Worm (Caenorhabditis elegans): ENCODE measurements around the gene lat-2.

lat-2 gene

DNA sequence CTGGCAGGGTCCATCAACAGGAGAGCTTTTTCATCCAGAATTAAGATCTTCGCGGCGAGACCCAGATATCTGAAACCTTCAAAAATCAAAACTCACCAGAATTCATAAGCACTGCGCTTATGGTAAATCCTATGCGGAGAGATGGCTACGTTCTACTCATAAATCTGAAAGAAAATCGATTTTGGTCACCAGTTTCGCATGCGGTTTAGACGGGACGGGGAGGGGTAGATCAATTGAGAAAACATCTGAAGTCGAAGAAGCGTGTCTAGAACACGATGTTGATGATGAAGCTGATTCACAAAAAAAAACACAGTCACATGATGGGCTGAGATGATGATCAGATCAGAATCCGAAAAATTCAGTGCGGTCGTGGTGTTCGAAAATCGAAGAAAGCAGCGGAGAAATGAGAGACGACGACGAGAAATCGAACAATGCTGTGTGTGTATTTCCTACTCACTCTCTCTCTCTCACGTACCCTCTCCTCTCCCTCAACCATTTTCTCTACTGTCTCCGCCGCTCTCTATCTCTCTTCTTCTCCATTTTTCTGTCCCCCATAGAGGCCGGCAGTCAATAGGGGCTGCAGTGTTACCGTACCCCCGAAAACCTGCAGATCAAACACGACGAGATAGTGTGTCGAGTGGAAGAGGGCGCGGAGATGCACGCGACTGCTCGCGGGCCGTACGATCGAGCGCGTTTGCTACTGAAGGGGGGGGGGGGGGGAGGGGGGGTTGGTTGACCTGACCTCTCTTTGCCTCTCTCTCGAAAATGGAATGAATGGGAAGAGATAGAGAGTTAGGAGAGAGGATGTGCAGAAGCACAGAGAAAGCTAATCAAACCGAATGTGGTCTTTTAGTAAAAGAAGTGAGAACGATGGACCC is 17.7 kb downstream of the lat-2 start, which contains the start of gene ntl-2 (continued):
- TF ChIP-seq snpc-4 (GFP tag; optimal IDR thresholded peaks at IDR 0.05): peak; percentile 34
- TF ChIP-seq snpc-4 (tag; optimal IDR thresholded peaks at IDR 0.05): peak in 3 of 4 experiments; percentile 29 to 76 (median 69)
- 0 out of 2 replicates have a peak, but pooled peaks have one; percentile 5 for TF ChIP-seq Y53F4B.3 (GFP tag; IDR thresholded peaks at IDR 0.05)
- TF ChIP-seq lin-26 (GFP tag; IDR thresholded peaks at IDR 0.05): peak; percentile 48; the same call in 1 of the 2 replicates
- TF ChIP-seq F39B2.1 (GFP tag; IDR thresholded peaks at IDR 0.05): no peak
- TF ChIP-seq madf-3 (GFP tag; IDR thresholded peaks at IDR 0.05): no peak
- TF ChIP-seq dpl-1 (GFP tag; optimal IDR thresholded peaks at IDR 0.05): peak; percentile 18
- 0 out of 2 replicates have a peak, but pooled peaks have one; percentile 10 for TF ChIP-seq D2030.7 (GFP tag; IDR thresholded peaks at IDR 0.05)
- peak; percentile 94 for TF ChIP-seq ekl-4 (GFP tag; IDR thresholded peaks at IDR 0.05)
- no peak for TF ChIP-seq ztf-28 (GFP tag; IDR thresholded peaks at IDR 0.05)
- TF ChIP-seq cebp-2 (GFP tag; IDR thresholded peaks at IDR 0.05): 0 out of 2 replicates have a peak, but pooled peaks have one; percentile 40
- TF ChIP-seq egl-18 (GFP tag; IDR thresholded peaks at IDR 0.05): peak; percentile 82; the same call in 1 of the 2 replicates
- peak; percentile 81 for TF ChIP-seq C06A6.2 (GFP tag; conservative IDR thresholded peaks at IDR 0.05)
- TF ChIP-seq madf-10 (tag; optimal IDR thresholded peaks at IDR 0.05): peak; percentile 75
- TF ChIP-seq lsy-27 (tag; optimal IDR thresholded peaks at IDR 0.05; ENCODE audit: borderline replicate concordance, insufficient read depth): no peak
- TF ChIP-seq ztf-22 (GFP tag; optimal IDR thresholded peaks at IDR 0.05): peak; percentile 73
- peak; percentile 82 for TF ChIP-seq F57A8.1 (GFP tag; optimal IDR thresholded peaks at IDR 0.05)
- peak; percentile 91 for TF ChIP-seq hmg-1.2 (GFP tag; IDR thresholded peaks at IDR 0.05)
- TF ChIP-seq xnd-1 (tag; optimal IDR thresholded peaks at IDR 0.05): no peak
- peak; percentile 65 for TF ChIP-seq F23B12.7 (tag; optimal IDR thresholded peaks at IDR 0.05; ENCODE audit: insufficient read depth)
- no peak for TF ChIP-seq nhr-27 (tag; optimal IDR thresholded peaks at IDR 0.05)
- peak; percentile 99 for TF ChIP-seq attf-5 (GFP tag; optimal IDR thresholded peaks at IDR 0.05)
- peak; percentile 94 for TF ChIP-seq nhr-80 (tag; optimal IDR thresholded peaks at IDR 0.05)
- no peak for TF ChIP-seq dpff-1 (tag; optimal IDR thresholded peaks at IDR 0.05)
- TF ChIP-seq lir-1 (GFP tag; conservative IDR thresholded peaks at IDR 0.05): peak; percentile 74
- peak; percentile 86; the same call in 1 of the 2 replicates for TF ChIP-seq Y56A3A.18 (GFP tag; IDR thresholded peaks at IDR 0.05)
- peak; percentile 97 for TF ChIP-seq nfyb-1 (GFP tag; IDR thresholded peaks at IDR 0.05)
- TF ChIP-seq egl-44 (GFP tag; IDR thresholded peaks at IDR 0.05): no peak; the same call in 1 of the 2 replicates
- TF ChIP-seq mcd-1 (GFP tag; IDR thresholded peaks at IDR 0.05): peak; percentile 97
- TF ChIP-seq ceh-79 (tag; optimal IDR thresholded peaks at IDR 0.05): peak; percentile 41
- TF ChIP-seq T26A5.8 (tag; optimal IDR thresholded peaks at IDR 0.05): no peak
- TF ChIP-seq F57C9.4 (tag; optimal IDR thresholded peaks at IDR 0.05): peak; percentile 56
- TF ChIP-seq sdz-38 (tag; optimal IDR thresholded peaks at IDR 0.05): no peak
- TF ChIP-seq ZK185.1 (tag; optimal IDR thresholded peaks at IDR 0.05; ENCODE audit: poor library complexity, severe bottlenecking): peak; percentile 87
- no peak for TF ChIP-seq snpc-1.3 (tag; optimal IDR thresholded peaks at IDR 0.05; ENCODE audit: insufficient read depth)
- TF ChIP-seq ztf-3 (GFP tag; optimal IDR thresholded peaks at IDR 0.05): peak; percentile 87
- TF ChIP-seq ceh-58 (GFP tag; IDR thresholded peaks at IDR 0.05): no peak
- no peak for TF ChIP-seq nhr-179 (tag; optimal IDR thresholded peaks at IDR 0.05)
- TF ChIP-seq pbrm-1 (GFP tag; IDR thresholded peaks at IDR 0.05): peak; percentile 91
- no peak for TF ChIP-seq F10E7.11 (tag; optimal IDR thresholded peaks at IDR 0.05)
- TF ChIP-seq F55B11.4 (tag; optimal IDR thresholded peaks at IDR 0.05; ENCODE audit: borderline replicate concordance, insufficient read depth): no peak
- peak; percentile 88 for TF ChIP-seq rcor-1 (GFP tag; IDR thresholded peaks at IDR 0.05)
- 0 out of 2 replicates have a peak, but pooled peaks have one; percentile 38 for TF ChIP-seq nfya-2 (GFP tag; IDR thresholded peaks at IDR 0.05)
- peak; percentile 11; the same call in 1 of the 2 replicates for TF ChIP-seq cebp-1 (GFP tag; IDR thresholded peaks at IDR 0.05)
- peak; percentile 94 for TF ChIP-seq cebp-1 (tag; optimal IDR thresholded peaks at IDR 0.05)

All from whole organism, young adult.